Worm (Caenorhabditis elegans) whole organism, L4/young adult: Measurements from ENCODE around the gene nhr-271.

Experiments
- W03F9.2 ChIP-seq: fragments of 150-350 bp; optimal IDR thresholded peaks from 2 replicates; lab custom pipeline; 2014; ENCODE audit warnings: missing biosample characterization, missing genetic modification characterization
- him-1 ChIP-seq: sonication (generic microtip); optimal IDR thresholded peaks from 2 replicates; lab custom pipeline; 2016; ENCODE audit warnings: missing genotype, missing genetic modification reagents, missing genetic modification characterization, missing compliant biosample characterization

- TF ChIP-seq W03F9.2: no peak
- no peak for TF ChIP-seq him-1 (tag; lab: Kevin White, UChicago)
Observed at ce11 chrV:16537908-16538446, 42.3 kb downstream of the nhr-271 start, which contains the start of gene Y32B12B.2.
